Worm (Caenorhabditis elegans) whole organism, L3 larva: Measurements from ENCODE around the gene pptr-2.

ENCODE experiments used
- aly-2 ChIP-seq: fragments of 150-350 bp; optimal IDR thresholded peaks from 2 replicates; lab custom pipeline; 2014; ENCODE audit warnings: missing biosample characterization, missing genetic modification characterization
- ama-1 ChIP-seq: fragments of 150-350 bp; optimal IDR thresholded peaks from 2 replicates; lab custom pipeline; 2018
- ceh-16 ChIP-seq: sonication (generic microtip); optimal IDR thresholded peaks from 2 replicates; lab custom pipeline; 2017; ENCODE audit warnings: missing biosample characterization, missing genetic modification characterization
- ceh-82 ChIP-seq: fragments of 150-350 bp; optimal IDR thresholded peaks from 2 replicates; lab custom pipeline; 2014; ENCODE audit warnings: missing biosample characterization, missing genetic modification characterization
- daf-12 ChIP-seq: fragments of 150-350 bp; optimal IDR thresholded peaks from 2 replicates; lab custom pipeline; 2014; ENCODE audit warnings: missing biosample characterization, missing genetic modification reagents, missing genetic modification characterization
- egl-27 ChIP-seq: sonication (generic microtip); optimal IDR thresholded peaks from 4 replicates; lab custom pipeline; 2017; ENCODE audit warnings: missing biosample characterization, missing genetic modification reagents, missing genetic modification characterization
- egl-5 ChIP-seq: fragments of 150-350 bp; optimal IDR thresholded peaks from 2 replicates; lab custom pipeline; 2017; ENCODE audit warnings: missing biosample characterization, missing genetic modification reagents, missing genetic modification characterization, inconsistent platforms
- elt-2 ChIP-seq: sonication (generic microtip); optimal IDR thresholded peaks from 2 replicates; lab custom pipeline; 2016; ENCODE audit warnings: missing genetic modification reagents, mild to moderate bottlenecking, missing genetic modification characterization, missing compliant biosample characterization
- elt-3 ChIP-seq, 3 experiments: fragments of 150-350 bp in 1 of 3; sonication (generic microtip) in 2 of 3; optimal IDR thresholded peaks; 2 replicates in 2 of 3; 4 replicates in 1 of 3; lab custom pipeline; 2014 to 2017; ENCODE audit warnings: missing biosample characterization in 3 of 3, missing genetic modification characterization in 3 of 3
- eor-1 ChIP-seq, 2 experiments: fragments of 150-350 bp; optimal IDR thresholded peaks; 2 replicates each; lab custom pipeline; 2014 to 2018; ENCODE audit warnings: missing biosample characterization in 2 of 2, missing genetic modification characterization in 2 of 2
- fkh-10 ChIP-seq: sonication (generic microtip); optimal IDR thresholded peaks from 2 replicates; lab custom pipeline; 2017; ENCODE audit warnings: missing biosample characterization, missing genetic modification reagents, missing genetic modification characterization
- fkh-2 ChIP-seq: fragments of 150-350 bp; optimal IDR thresholded peaks from 2 replicates; lab custom pipeline; 2014; ENCODE audit warnings: missing biosample characterization, missing genetic modification reagents, missing genetic modification characterization
- jun-1 ChIP-seq: fragments of 150-350 bp; optimal IDR thresholded peaks from 2 replicates; lab custom pipeline; 2014; ENCODE audit warnings: missing biosample characterization, missing genetic modification reagents, missing genetic modification characterization
- lin-15B ChIP-seq: fragments of 150-350 bp; optimal IDR thresholded peaks from 2 replicates; lab custom pipeline; 2014; ENCODE audit warnings: missing biosample characterization, missing genetic modification characterization
- lin-39 ChIP-seq: fragments of 150-350 bp; optimal IDR thresholded peaks from 2 replicates; lab custom pipeline; 2018; ENCODE audit warnings: missing biosample characterization, missing genetic modification reagents, missing genetic modification characterization
- mdl-1 ChIP-seq: fragments of 150-350 bp; optimal IDR thresholded peaks from 2 replicates; lab custom pipeline; 2014; ENCODE audit warnings: missing biosample characterization, missing genetic modification characterization
- mml-1 ChIP-seq: fragments of 150-350 bp; sonication (generic microtip); optimal IDR thresholded peaks from 3 replicates; lab custom pipeline; 2014; ENCODE audit warnings: missing biosample characterization, missing genetic modification characterization
- nfya-1 ChIP-seq: sonication (generic microtip); optimal IDR thresholded peaks from 2 replicates; lab custom pipeline; 2017; ENCODE audit warnings: missing genetic modification characterization, mild to moderate bottlenecking, missing compliant biosample characterization, antibody characterized with exemption, moderate library complexity; ENCODE audit not compliant: insufficient read depth
- nhr-12 ChIP-seq: fragments of 150-350 bp; optimal IDR thresholded peaks from 2 replicates; lab custom pipeline; 2014; ENCODE audit warnings: missing biosample characterization, missing genetic modification characterization
- nhr-25 ChIP-seq: sonication (generic microtip); optimal IDR thresholded peaks from 2 replicates; lab custom pipeline; 2017; ENCODE audit warnings: missing biosample characterization, missing genetic modification characterization
- nhr-67 ChIP-seq: fragments of 150-350 bp; optimal IDR thresholded peaks from 2 replicates; lab custom pipeline; 2014; ENCODE audit warnings: missing biosample characterization, missing genetic modification characterization
- nhr-76 ChIP-seq: fragments of 150-350 bp; sonication (generic microtip); optimal IDR thresholded peaks from 5 replicates; lab custom pipeline; 2014; ENCODE audit warnings: missing biosample characterization, missing genetic modification characterization
- nhr-77 ChIP-seq: fragments of 150-350 bp; optimal IDR thresholded peaks from 2 replicates; lab custom pipeline; 2014; ENCODE audit warnings: missing biosample characterization, missing genetic modification characterization
- pqm-1 ChIP-seq: fragments of 150-350 bp; optimal IDR thresholded peaks from 2 replicates; lab custom pipeline; 2017; ENCODE audit warnings: missing biosample characterization, missing genetic modification characterization, inconsistent platforms
- sea-2 ChIP-seq: fragments of 150-350 bp; sonication (generic microtip); optimal IDR thresholded peaks from 4 replicates; lab custom pipeline; 2014; ENCODE audit warnings: missing biosample characterization, missing genetic modification reagents, missing genetic modification characterization
- skn-1 ChIP-seq: fragments of 150-350 bp; optimal IDR thresholded peaks from 2 replicates; lab custom pipeline; 2014; ENCODE audit warnings: missing biosample characterization, missing genetic modification characterization
- snpc-4 ChIP-seq: fragments of 150-350 bp; optimal IDR thresholded peaks from 2 replicates; lab custom pipeline; 2014; ENCODE audit warnings: missing biosample characterization, missing genetic modification characterization
- tbx-2 ChIP-seq: sonication (generic microtip); optimal IDR thresholded peaks from 2 replicates; lab custom pipeline; 2016; ENCODE audit warnings: mild to moderate bottlenecking, missing genetic modification characterization, missing compliant biosample characterization
- unc-39 ChIP-seq: sonication (generic microtip); optimal IDR thresholded peaks from 4 replicates; lab custom pipeline; 2017; ENCODE audit warnings: missing biosample characterization, missing genetic modification characterization
- unc-62 ChIP-seq: fragments of 150-350 bp; sonication (generic microtip); optimal IDR thresholded peaks from 4 replicates; lab custom pipeline; 2014; ENCODE audit warnings: missing biosample characterization, missing genetic modification reagents, missing genetic modification characterization
- zag-1 ChIP-seq: fragments of 150-350 bp; optimal IDR thresholded peaks from 2 replicates; lab custom pipeline; 2014; ENCODE audit warnings: missing biosample characterization, missing genetic modification characterization
- ztf-11 ChIP-seq: fragments of 150-350 bp; optimal IDR thresholded peaks from 2 replicates; lab custom pipeline; 2014; ENCODE audit warnings: missing biosample characterization, missing genetic modification characterization
- ztf-4 ChIP-seq: fragments of 150-350 bp; optimal IDR thresholded peaks from 2 replicates; lab custom pipeline; 2014; ENCODE audit warnings: missing biosample characterization, missing genetic modification characterization

Gene pptr-2

ce11 chrV:11027740-11028139 lies 7.0 kb downstream of the pptr-2 start:
- TF ChIP-seq nhr-67 (tag; lab: Kevin White, UChicago), result no peak
- TF ChIP-seq unc-39 (tag; lab: Kevin White, UChicago), result no peak
- TF ChIP-seq lin-39, result no peak
- no peak for TF ChIP-seq fkh-10 (GFP tag; lab: Kevin White, UChicago)
- TF ChIP-seq snpc-4 (tag; lab: Kevin White, UChicago), result no peak
- no peak for TF ChIP-seq tbx-2 (tag; lab: Kevin White, UChicago)
- no peak for TF ChIP-seq ztf-11 (tag; lab: Kevin White, UChicago)
- TF ChIP-seq unc-62 (GFP tag; lab: Kevin White, UChicago), result no peak
- no peak for TF ChIP-seq nhr-12 (tag; lab: Kevin White, UChicago)
- TF ChIP-seq ztf-4, result no peak
- no peak for TF ChIP-seq mml-1 (tag; lab: Kevin White, UChicago)
- TF ChIP-seq egl-5 (tag; lab: Kevin White, UChicago), result no peak
- no peak for TF ChIP-seq mdl-1 (tag; lab: Kevin White, UChicago)
- TF ChIP-seq, all 47 proteins: peak for 0

ce11 chrV:11022817-11023216 lies 11.9 kb downstream of the pptr-2 start, which contains the start of the genes C13G3.12 and hot-6:
TSS of gene C13G3.12 (minus strand) at chrV:11022917.
TSS of gene hot-6 (minus strand) at chrV:11022937.
- TF ChIP-seq ama-1 (lab: Kevin White, UChicago) (no peak), nhr-25 (no peak), fkh-2 (tag; lab: Kevin White, UChicago) (no peak), ztf-11 (tag; lab: Kevin White, UChicago) (no peak), ceh-82 (tag; lab: Kevin White, UChicago) (no peak), ceh-16 (tag; lab: Kevin White, UChicago) (no peak), elt-3 (tag; optimal IDR thresholded peaks at IDR 0.05; lab: Kevin White, UChicago) (no peak), snpc-4 (tag; lab: Kevin White, UChicago) (no peak), egl-27 (no peak), lin-39 (no peak)

- TF ChIP-seq mml-1 (tag; lab: Kevin White, UChicago) (no peak), unc-39 (tag; lab: Kevin White, UChicago) (no peak), zag-1 (no peak), ceh-82 (tag; lab: Kevin White, UChicago) (no peak)
Measured at ce11 chrV:11016846-11017553, 17.7 kb downstream of the pptr-2 start.

ce11 chrV:11014758-11015157 lies 20.0 kb downstream of the pptr-2 start:
- TF ChIP-seq daf-12 (tag; lab: Kevin White, UChicago) (no peak), lin-15B (tag; lab: Kevin White, UChicago) (no peak), eor-1 (tag; optimal IDR thresholded peaks at IDR 0.05; lab: Kevin White, UChicago) (no peak), aly-2 (no peak), nfya-1 (tag; lab: Kevin White, UChicago) (no peak), zag-1 (no peak), fkh-10 (GFP tag; lab: Kevin White, UChicago) (no peak), egl-5 (tag; lab: Kevin White, UChicago) (no peak), ceh-82 (tag; lab: Kevin White, UChicago) (no peak), elt-2 (no peak), ceh-16 (tag; lab: Kevin White, UChicago) (no peak), jun-1 (tag; lab: Kevin White, UChicago) (no peak), pqm-1 (no peak), nhr-76 (tag; lab: Kevin White, UChicago) (no peak)

- no peak for TF ChIP-seq skn-1
- TF ChIP-seq nhr-77 (tag; lab: Kevin White, UChicago), result no peak
- no peak for TF ChIP-seq nfya-1 (tag; lab: Kevin White, UChicago)
- no peak for TF ChIP-seq sea-2 (GFP tag; lab: Kevin White, UChicago)
- TF ChIP-seq elt-3 (tag; optimal IDR thresholded peaks at IDR 0.05; lab: Kevin White, UChicago), result no peak
- no peak for TF ChIP-seq ztf-4
Measured at ce11 chrV:11013179-11013578, 21.6 kb downstream of the pptr-2 start.
